Fruit fly (Drosophila melanogaster) whole organism, embryonic: ENCODE measurements around the gene CG32568.

ENCODE experiments used
- CG12744 ChIP-seq: fragments of 200-800 bp; sonication (Bioruptor generic); optimal IDR thresholded peaks from 2 replicates; lab custom pipeline; 2016; ENCODE audit warnings: missing biosample characterization, missing genetic modification characterization
- CG12769 ChIP-seq: fragments of 200-800 bp; sonication (Bioruptor generic); optimal IDR thresholded peaks from 2 replicates; lab custom pipeline; 2019; ENCODE audit warnings: missing biosample characterization, mild to moderate bottlenecking, missing genetic modification characterization, moderate library complexity
- CG13296 ChIP-seq: fragments of 200-800 bp; sonication (Bioruptor generic); optimal IDR thresholded peaks from 3 replicates; lab custom pipeline; 2018; ENCODE audit warnings: missing biosample characterization, mild to moderate bottlenecking, missing genetic modification characterization
- CG13894 ChIP-seq: fragments of 200-800 bp; sonication (Bioruptor generic); optimal IDR thresholded peaks from 3 replicates; lab custom pipeline; 2018; ENCODE audit warnings: missing biosample characterization, mild to moderate bottlenecking, missing genetic modification characterization, moderate library complexity
- CG15601 ChIP-seq: fragments of 200-800 bp; sonication (Bioruptor generic); optimal IDR thresholded peaks from 3 replicates; lab custom pipeline; 2019; ENCODE audit warnings: missing biosample characterization, mild to moderate bottlenecking, missing genetic modification characterization, moderate library complexity
- CG17829 ChIP-seq: fragments of 200-800 bp; optimal IDR thresholded peaks from 2 replicates; lab custom pipeline; 2019; ENCODE audit warnings: missing biosample characterization, mild to moderate bottlenecking, missing genetic modification characterization, moderate library complexity
- CG18011 ChIP-seq: fragments of 200-800 bp; sonication (Bioruptor generic); optimal IDR thresholded peaks from 2 replicates; lab custom pipeline; 2017; ENCODE audit warnings: missing biosample characterization, missing genetic modification characterization, mild to moderate bottlenecking, moderate library complexity, missing genotype
- CG18262 ChIP-seq: fragments of 200-800 bp; optimal IDR thresholded peaks from 3 replicates; lab custom pipeline; 2019; ENCODE audit warnings: missing biosample characterization, mild to moderate bottlenecking, missing genetic modification characterization, moderate library complexity
- CG2678 ChIP-seq: fragments of 200-800 bp; sonication (Bioruptor generic); optimal IDR thresholded peaks from 3 replicates; lab custom pipeline; 2019; ENCODE audit warnings: missing biosample characterization, mild to moderate bottlenecking, missing genetic modification characterization, moderate library complexity
- CG30403 ChIP-seq: fragments of 200-800 bp; sonication (Bioruptor generic); optimal IDR thresholded peaks from 3 replicates; lab custom pipeline; 2016; ENCODE audit warnings: missing biosample characterization, missing genetic modification characterization
- CG42726 ChIP-seq: fragments of 200-800 bp; sonication (Bioruptor generic); IDR thresholded peaks from 2 replicates; pipeline ENCODE4 v1.3.6; 2022; ENCODE audit warnings: missing biosample characterization, missing genetic modification characterization; ENCODE audit not compliant: partially characterized antibody
- CG6791 ChIP-seq: fragments of 200-800 bp; sonication (Bioruptor generic); IDR thresholded peaks from 3 replicates; pipeline ENCODE4 v1.3.6; 2022; ENCODE audit warnings: missing biosample characterization, missing genetic modification characterization; ENCODE audit not compliant: partially characterized antibody
- CG7987 ChIP-seq: fragments of 200-800 bp; sonication (Bioruptor generic); optimal IDR thresholded peaks from 2 replicates; lab custom pipeline; 2018; ENCODE audit warnings: missing biosample characterization, mild to moderate bottlenecking, missing genetic modification characterization, moderate library complexity
- CG8281 ChIP-seq: fragments of 200-800 bp; sonication (Bioruptor generic); optimal IDR thresholded peaks from 2 replicates; lab custom pipeline; 2018; ENCODE audit warnings: missing biosample characterization, mild to moderate bottlenecking, missing genetic modification characterization, moderate library complexity
- CG8290 ChIP-seq, 3 experiments: fragments of 200-800 bp; sonication (Bioruptor generic); optimal IDR thresholded peaks; 2 replicates each; lab custom pipeline; 2016 to 2019; ENCODE audit warnings: missing biosample characterization in 3 of 3, missing genetic modification characterization in 3 of 3, mild to moderate bottlenecking in 2 of 3, moderate library complexity in 1 of 3
- CG9215 ChIP-seq: fragments of 200-800 bp; sonication (Bioruptor generic); IDR thresholded peaks from 2 replicates; pipeline ENCODE4 v1.3.6; 2022; ENCODE audit warnings: missing biosample characterization, missing genetic modification characterization
- CG9609 ChIP-seq: fragments of 200-800 bp; sonication (Bioruptor generic); optimal IDR thresholded peaks from 3 replicates; lab custom pipeline; 2016; ENCODE audit warnings: missing biosample characterization, missing genetic modification characterization
- CTCF ChIP-seq: fragments of 200-800 bp; sonication (Bioruptor generic); optimal IDR thresholded peaks from 2 replicates; lab custom pipeline; 2017; ENCODE audit warnings: missing biosample characterization, mild to moderate bottlenecking, missing genetic modification characterization, moderate library complexity
- Gsc ChIP-seq: fragments of 200-800 bp; sonication (Bioruptor generic); IDR thresholded peaks from 2 replicates; pipeline ENCODE4 v1.3.6; 2022; ENCODE audit warnings: missing biosample characterization, missing genetic modification characterization
- H15 ChIP-seq: fragments of 200-800 bp; sonication (Bioruptor generic); IDR thresholded peaks from 3 replicates; pipeline ENCODE4 v1.3.6; 2022; ENCODE audit warnings: missing biosample characterization, missing genetic modification characterization
- Kr ChIP-seq: fragments of 200-800 bp; sonication (Bioruptor generic); optimal IDR thresholded peaks from 2 replicates; lab custom pipeline; 2017; ENCODE audit warnings: missing biosample characterization, mild to moderate bottlenecking, missing genetic modification characterization
- NK7.1 ChIP-seq: fragments of 200-800 bp; sonication (Bioruptor generic); optimal IDR thresholded peaks from 3 replicates; lab custom pipeline; 2016; ENCODE audit warnings: missing biosample characterization, missing genetic modification characterization
- Pdp1 ChIP-seq, 2 experiments: fragments of 200-800 bp; sonication (Bioruptor generic); optimal IDR thresholded peaks; 3 replicates each; lab custom pipeline; 2016; ENCODE audit warnings: missing biosample characterization in 2 of 2, missing genetic modification characterization in 2 of 2, mild to moderate bottlenecking in 1 of 2, moderate library complexity in 1 of 2
- Rfx ChIP-seq: fragments of 200-800 bp; sonication (Bioruptor generic); IDR thresholded peaks from 2 replicates; pipeline ENCODE4 v1.3.6; 2022; ENCODE audit warnings: missing biosample characterization, missing genetic modification characterization
- az2 ChIP-seq: fragments of 200-800 bp; sonication (Bioruptor generic); optimal IDR thresholded peaks from 3 replicates; lab custom pipeline; 2016; ENCODE audit warnings: missing biosample characterization, missing genetic modification characterization
- chinmo ChIP-seq: fragments of 200-800 bp; sonication (Bioruptor generic); IDR thresholded peaks from 4 replicates; pipeline ENCODE4 v1.3.6; 2022; ENCODE audit warnings: missing biosample characterization, missing genetic modification characterization; ENCODE audit not compliant: partially characterized antibody
- crp ChIP-seq, 2 experiments: fragments of 200-800 bp; sonication (Bioruptor generic); optimal IDR thresholded peaks; 2 replicates in 1 of 2; 3 replicates in 1 of 2; lab custom pipeline; 2017; ENCODE audit warnings: missing biosample characterization in 2 of 2, missing genetic modification characterization in 2 of 2, mild to moderate bottlenecking in 1 of 2, moderate library complexity in 1 of 2
- ems ChIP-seq: fragments of 200-800 bp; sonication (Bioruptor generic); optimal IDR thresholded peaks from 3 replicates; lab custom pipeline; 2016; ENCODE audit warnings: missing biosample characterization, missing genetic modification characterization
- en ChIP-seq: fragments of 200-800 bp; sonication (Bioruptor generic); optimal IDR thresholded peaks from 2 replicates; lab custom pipeline; 2016; ENCODE audit warnings: missing biosample characterization, missing genetic modification characterization
- eve ChIP-seq, 2 experiments: fragments of >200 bp; optimal IDR thresholded peaks; 2 replicates each; lab custom pipeline; 2017; ENCODE audit warnings: missing biosample characterization in 2 of 2, missing genetic modification characterization in 2 of 2
- eyg ChIP-seq: fragments of 200-800 bp; sonication (Bioruptor generic); optimal IDR thresholded peaks from 3 replicates; lab custom pipeline; 2016; ENCODE audit warnings: missing biosample characterization, missing genetic modification characterization
- insv ChIP-seq, 2 experiments: fragments of 200-800 bp; sonication (Bioruptor generic); optimal IDR thresholded peaks; 3 replicates each; lab custom pipeline; 2016 to 2018; ENCODE audit warnings: missing biosample characterization in 2 of 2, missing genetic modification characterization in 2 of 2
- maf-S ChIP-seq: fragments of 200-800 bp; sonication (Bioruptor generic); optimal IDR thresholded peaks from 2 replicates; lab custom pipeline; 2016; ENCODE audit warnings: missing biosample characterization, missing genetic modification characterization
- pb ChIP-seq: fragments of 200-800 bp; sonication (Bioruptor generic); optimal IDR thresholded peaks from 3 replicates; lab custom pipeline; 2016; ENCODE audit warnings: missing biosample characterization, missing genetic modification characterization
- vvl ChIP-seq: fragments of 200-800 bp; sonication (Bioruptor generic); IDR thresholded peaks from 2 replicates; pipeline ENCODE4 v1.3.6; 2022; ENCODE audit warnings: missing biosample characterization, missing genetic modification characterization
- z ChIP-seq: fragments of 200-800 bp; sonication (Bioruptor generic); IDR thresholded peaks from 3 replicates; pipeline ENCODE4 v1.3.6; 2022; ENCODE audit warnings: missing biosample characterization, missing genetic modification characterization

CG32568 gene

dm6 chrX:16734647-16735046 lies 6.1 kb upstream of the CG32568 start, which contains the start of gene TwdlY:
Gene TwdlY, plus strand, starts transcription at chrX:16734947.
- peak; percentile 53; the same call in 1 of the 4 replicates for TF ChIP-seq chinmo (GFP tag; lab: Robert Waterston, UW)
- no peak for TF ChIP-seq CG15601 (tag; lab: Kevin White, UChicago)
- no peak for TF ChIP-seq CG17829 (tag; lab: Kevin White, UChicago)
- no peak for TF ChIP-seq Kr (GFP tag; lab: Kevin White, UChicago)
- TF ChIP-seq CG12769: peak; percentile 6
- TF ChIP-seq Rfx (GFP tag; lab: Robert Waterston, UW): no peak
- peak; percentile 53; the same call in 1 of the 2 replicates for TF ChIP-seq vvl (GFP tag; lab: Robert Waterston, UW)

dm6 chrX:16736180-16736579 lies 4.5 kb upstream of the CG32568 start:
- peak; percentile 94 for TF ChIP-seq CG13894 (tag; lab: Kevin White, UChicago)
- TF ChIP-seq CG42726 (GFP tag; lab: Robert Waterston, UW): no peak
- TF ChIP-seq pb (GFP tag; lab: Kevin White, UChicago): no peak
- TF ChIP-seq az2 (GFP tag; lab: Kevin White, UChicago): no peak

- no peak for TF ChIP-seq az2 (GFP tag; lab: Kevin White, UChicago)
- TF ChIP-seq Gsc (GFP tag; lab: Robert Waterston, UW): no peak
- TF ChIP-seq Pdp1 (GFP tag; optimal IDR thresholded peaks at IDR 0.05; lab: Kevin White, UChicago): peak in 1 of 2 experiments; percentile 17
- TF ChIP-seq maf-S (GFP tag; lab: Kevin White, UChicago): no peak
- TF ChIP-seq crp (GFP tag; optimal IDR thresholded peaks at IDR 0.05; lab: Kevin White, UChicago): no peak
- TF ChIP-seq, all 482 proteins: peak for 1
Observed at dm6 chrX:16737878-16738277, 2.8 kb upstream of the CG32568 start, which contains the start of gene TwdlZ. Gene TwdlZ, plus strand, starts transcription at chrX:16738178.

dm6 chrX:16742547-16742946 lies 1.8 kb downstream of the CG32568 start, which contains the start of gene Twdlalpha:
Gene Twdlalpha, plus strand, starts transcription at chrX:16742847.
- TF ChIP-seq CG30403 (GFP tag; lab: Kevin White, UChicago): no peak
- TF ChIP-seq CG9215 (GFP tag; lab: Robert Waterston, UW): no peak
- no peak for TF ChIP-seq en (GFP tag; lab: Kevin White, UChicago)
- no peak for TF ChIP-seq CG8281 (tag; lab: Kevin White, UChicago)

dm6 chrX:16744345-16744744 lies 3.6 kb downstream of the CG32568 start:
- TF ChIP-seq insv (GFP tag; optimal IDR thresholded peaks at IDR 0.05; lab: Kevin White, UChicago) (no peak), eyg (GFP tag; lab: Kevin White, UChicago) (no peak), H15 (GFP tag; lab: Robert Waterston, UW) (no peak), CG7987 (GFP tag; lab: Kevin White, UChicago) (no peak), CTCF (peak; percentile 30), CG9609 (GFP tag; lab: Kevin White, UChicago) (no peak), CG12744 (GFP tag; lab: Kevin White, UChicago) (no peak), CG6791 (GFP tag; lab: Robert Waterston, UW) (0 out of 3 replicates have a peak, but pooled peaks have one; percentile 9), CG18262 (tag; lab: Kevin White, UChicago) (no peak), CG2678 (tag; lab: Kevin White, UChicago) (no peak), CG13296 (GFP tag; lab: Kevin White, UChicago) (no peak), z (no peak), CG8290 (GFP tag; optimal IDR thresholded peaks at IDR 0.05; lab: Kevin White, UChicago) (peak; percentile 44), CG8290 (tag; optimal IDR thresholded peaks at IDR 0.05; lab: Kevin White, UChicago) (no peak), en (GFP tag; lab: Kevin White, UChicago) (no peak), NK7.1 (no peak), eve (GFP tag; optimal IDR thresholded peaks at IDR 0.05; lab: Kevin White, UChicago) (no peak), CG18011 (GFP tag; lab: Kevin White, UChicago) (peak; percentile 96), ems (GFP tag; lab: Kevin White, UChicago) (no peak)
